Fruit fly (Drosophila melanogaster) whole organism: ENCODE data around the gene obst-F.

Source experiments
- EcR ChIP-seq, 2 experiments: fragments of >200 bp; optimal IDR thresholded peaks; 2 replicates each; lab custom pipeline; 2017; ENCODE audit warnings: missing biosample characterization in 2 of 2, missing genetic modification characterization in 2 of 2, missing genetic modification reagents in 2 of 2
- pan ChIP-seq: fragments of >200 bp; optimal IDR thresholded peaks from 2 replicates; lab custom pipeline; 2017

DNA sequence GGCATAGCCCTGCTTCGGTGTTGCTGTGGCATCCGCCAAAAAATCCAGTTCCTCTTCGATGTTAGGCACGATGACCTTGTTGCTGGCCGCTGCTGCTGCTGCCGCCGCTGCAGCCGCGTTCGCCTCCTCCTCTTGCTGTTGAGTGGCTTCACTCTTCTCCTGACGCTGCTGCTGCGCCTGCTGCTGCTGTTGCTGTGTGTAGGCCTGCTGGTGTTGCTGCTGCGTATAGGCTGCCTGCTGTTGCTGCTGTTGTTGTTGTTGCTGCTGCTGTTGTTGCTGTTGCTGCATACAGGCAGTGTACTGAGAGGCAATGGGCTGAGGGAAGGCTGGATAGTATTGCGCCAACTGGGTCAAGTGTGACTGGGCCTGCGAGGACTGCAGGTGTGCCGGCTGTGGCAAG lies 35.7 kb upstream of the obst-F start:
- TF ChIP-seq pan (lab: Kevin White, UChicago) (no peak), EcR (GFP tag; optimal IDR thresholded peaks at IDR 0.05; lab: Kevin White, UChicago) (no peak)
